Fruit fly (Drosophila melanogaster) whole organism, larva: ENCODE results near the gene ND-PDSW.

Source experiments
- noc ChIP-seq: fragments of 200-800 bp; sonication (Bioruptor generic); optimal IDR thresholded peaks from 3 replicates; lab custom pipeline; 2019; ENCODE audit warnings: missing biosample characterization, mild to moderate bottlenecking, missing genetic modification characterization, moderate library complexity

The ND-PDSW gene

dm6 chr2L:3465918-3466727, at the start of gene ND-PDSW, which contains the start of gene msl-2:
TSS of gene ND-PDSW (plus strand) at chr2L:3466157.
TSS of gene msl-2 (minus strand) at chr2L:3466112.
- no peak for TF ChIP-seq noc (tag; lab: Kevin White, UChicago)

DNA sequence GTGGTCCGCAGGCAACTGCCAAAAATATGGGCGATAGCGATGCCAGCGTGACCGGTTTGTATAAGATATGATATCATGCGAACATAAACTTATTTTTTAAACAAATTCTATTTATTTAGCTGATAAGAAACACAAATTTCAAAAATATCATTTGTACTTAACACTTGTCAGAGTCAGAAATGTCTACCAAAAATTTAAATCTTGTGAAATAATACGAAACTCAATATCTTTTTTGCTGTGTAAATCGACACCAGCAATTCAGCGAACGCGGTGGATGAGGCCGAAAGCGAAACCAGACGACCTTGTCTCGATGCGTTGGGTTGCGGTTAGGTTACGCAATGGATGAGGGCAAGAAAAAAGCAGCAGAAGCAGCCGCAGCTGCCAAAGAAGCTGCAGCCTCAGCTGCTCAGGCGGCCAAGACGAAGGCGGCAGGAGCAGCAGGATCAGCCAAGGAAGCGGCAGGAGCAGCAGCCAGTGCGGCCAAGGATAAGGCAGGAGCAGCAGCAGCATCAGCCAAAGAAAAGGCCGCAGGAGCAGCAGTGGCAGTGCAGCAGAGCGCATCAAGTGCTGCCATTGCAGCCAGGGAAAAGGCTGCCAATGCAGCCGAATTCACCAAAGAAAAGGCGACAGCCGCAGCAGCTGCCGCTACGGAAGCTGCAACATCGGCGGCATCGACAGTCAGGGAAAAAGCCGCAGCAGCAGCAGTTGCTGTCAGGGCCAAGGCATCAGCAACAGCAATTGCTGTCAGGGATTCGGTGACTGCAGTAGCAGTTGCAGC, 49.2 kb upstream of the ND-PDSW start, which contains the start of gene CG31952:
CG31952 (plus strand) TSS at position 167 of the 778 bp plus-strand sequence.
- peak; percentile 2 for TF ChIP-seq noc (tag; lab: Kevin White, UChicago)

dm6 chr2L:3417613-3418012, 48.3 kb upstream of the ND-PDSW start:
- no peak for TF ChIP-seq noc (tag; lab: Kevin White, UChicago)

DNA sequence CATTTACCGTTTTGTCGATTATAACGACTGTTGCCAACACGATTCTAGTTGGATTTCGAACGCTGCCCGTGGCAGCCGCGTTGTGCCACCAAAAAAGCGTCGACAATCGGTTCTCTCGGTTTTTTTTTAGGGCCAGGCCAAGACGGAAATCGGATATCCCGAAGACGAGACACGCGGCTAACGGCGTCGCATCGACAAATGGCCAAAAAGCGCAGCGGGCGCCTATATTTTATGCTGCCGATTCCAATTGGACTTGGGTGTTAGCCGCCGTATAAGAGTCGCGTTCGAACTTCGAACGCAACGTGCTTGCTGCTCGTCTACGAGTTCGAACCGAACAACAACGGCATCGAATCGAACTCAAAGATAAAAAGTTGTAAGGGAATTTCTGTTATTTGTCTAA, 43.2 kb upstream of the ND-PDSW start:
- no peak for TF ChIP-seq noc (tag; lab: Kevin White, UChicago)

- TF ChIP-seq noc (tag; lab: Kevin White, UChicago), result no peak
Observed at dm6 chr2L:3425947-3426346, 40.0 kb upstream of the ND-PDSW start.

- TF ChIP-seq noc (tag; lab: Kevin White, UChicago), result no peak
Observed at dm6 chr2L:3426669-3427232, 39.2 kb upstream of the ND-PDSW start, which contains the start of gene Pgant2. TSS of gene Pgant2 (minus strand) at chr2L:3426719.

DNA sequence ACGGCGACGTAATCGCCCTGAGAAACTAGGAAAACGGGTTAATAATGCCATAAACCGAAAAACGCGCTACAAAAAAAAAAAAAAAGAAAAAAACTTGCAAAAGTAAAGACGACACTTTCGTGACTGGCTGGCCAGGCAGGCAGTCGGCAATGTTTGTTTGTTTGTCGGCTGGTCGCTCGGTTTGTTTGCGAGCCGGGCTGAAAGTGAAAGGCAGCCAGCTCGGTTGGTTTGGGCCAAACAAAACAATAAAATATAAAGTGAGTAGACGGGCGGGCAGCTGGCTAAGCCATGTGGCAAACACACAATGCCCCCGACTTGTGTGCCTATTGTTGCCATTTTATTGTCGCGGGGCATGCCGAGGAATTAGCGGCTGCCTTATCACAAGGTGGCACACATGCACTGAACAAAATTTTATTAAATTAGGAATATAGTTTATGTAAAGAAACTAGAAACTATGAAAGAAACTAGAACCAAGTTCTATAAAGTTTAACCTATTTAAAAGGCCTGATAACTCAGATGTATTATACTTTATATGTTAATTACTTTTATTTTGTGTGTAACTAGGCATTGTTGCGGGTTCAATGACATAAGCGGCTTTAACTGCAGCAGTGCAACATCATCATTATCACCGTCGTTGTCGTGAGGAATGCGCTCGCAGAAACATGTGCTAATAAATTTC, 37.4 kb upstream of the ND-PDSW start:
- TF ChIP-seq noc (tag; lab: Kevin White, UChicago), result no peak

- TF ChIP-seq noc (tag; lab: Kevin White, UChicago), result no peak
Observed at dm6 chr2L:3435086-3435485, 30.9 kb upstream of the ND-PDSW start.

- no peak for TF ChIP-seq noc (tag; lab: Kevin White, UChicago)
Observed at dm6 chr2L:3436347-3436746, 29.6 kb upstream of the ND-PDSW start.

dm6 chr2L:3437068-3437467, 28.9 kb upstream of the ND-PDSW start:
- no peak for TF ChIP-seq noc (tag; lab: Kevin White, UChicago)

DNA sequence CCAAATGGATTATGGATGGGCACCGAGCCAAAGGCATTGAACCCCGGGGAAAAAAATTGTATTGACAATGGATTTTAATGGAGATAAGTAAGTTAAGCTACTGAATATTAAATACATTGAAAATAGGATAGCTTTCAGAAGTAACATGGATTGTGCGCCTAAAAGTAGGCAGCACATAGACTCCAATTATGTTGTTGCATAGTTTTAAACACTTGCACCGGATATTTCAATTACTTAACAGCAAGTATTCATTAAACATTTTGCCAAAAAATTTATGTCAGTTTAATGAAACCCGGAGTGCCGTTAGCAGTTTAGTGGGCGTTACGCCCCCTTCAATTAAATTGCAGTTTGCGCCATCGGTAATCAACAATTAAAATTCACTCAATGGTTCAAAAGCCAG, 27.9 kb upstream of the ND-PDSW start:
- TF ChIP-seq noc (tag; lab: Kevin White, UChicago), result no peak

dm6 chr2L:3439502-3439901, 26.5 kb upstream of the ND-PDSW start:
- TF ChIP-seq noc (tag; lab: Kevin White, UChicago), result no peak

DNA sequence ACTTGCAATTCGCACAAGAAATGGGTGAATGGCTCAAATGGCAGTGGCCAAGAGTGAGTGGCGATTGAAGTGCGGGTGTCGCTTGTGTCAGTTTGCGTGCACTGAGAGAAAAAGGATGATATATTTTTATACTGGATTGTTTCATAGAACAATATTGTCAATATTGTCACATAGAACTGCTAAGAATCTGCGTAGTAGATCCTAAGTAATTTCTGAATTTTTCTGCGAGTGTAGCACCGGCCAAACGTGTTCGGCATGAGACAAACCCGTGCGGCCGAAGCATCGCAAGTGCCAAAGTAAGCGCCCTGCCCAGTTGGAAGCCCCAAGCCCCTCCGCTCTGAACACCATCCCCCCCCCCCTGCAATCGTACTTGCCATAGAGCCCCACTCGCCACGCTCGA, 25.6 kb upstream of the ND-PDSW start:
- TF ChIP-seq noc (tag; lab: Kevin White, UChicago), result no peak

DNA sequence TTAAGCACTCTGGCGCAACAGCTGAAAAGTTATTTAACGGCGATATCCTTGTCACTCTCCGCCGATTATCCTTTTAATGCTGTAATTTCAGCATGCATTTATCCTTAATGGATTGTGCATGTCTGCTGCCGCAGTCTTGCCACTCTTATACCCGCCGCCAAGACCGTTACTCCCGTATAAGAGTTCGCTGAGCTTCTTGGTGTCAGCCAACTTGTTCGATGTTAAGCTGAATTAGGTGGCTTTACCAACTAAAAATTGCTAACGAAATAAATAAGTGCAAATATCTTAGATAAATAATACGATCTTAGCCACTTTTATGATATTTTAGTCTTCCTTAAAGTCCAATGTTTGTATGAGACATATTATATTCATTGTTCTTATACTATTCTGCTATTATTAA, 24.8 kb upstream of the ND-PDSW start:
- no peak for TF ChIP-seq noc (tag; lab: Kevin White, UChicago)

DNA sequence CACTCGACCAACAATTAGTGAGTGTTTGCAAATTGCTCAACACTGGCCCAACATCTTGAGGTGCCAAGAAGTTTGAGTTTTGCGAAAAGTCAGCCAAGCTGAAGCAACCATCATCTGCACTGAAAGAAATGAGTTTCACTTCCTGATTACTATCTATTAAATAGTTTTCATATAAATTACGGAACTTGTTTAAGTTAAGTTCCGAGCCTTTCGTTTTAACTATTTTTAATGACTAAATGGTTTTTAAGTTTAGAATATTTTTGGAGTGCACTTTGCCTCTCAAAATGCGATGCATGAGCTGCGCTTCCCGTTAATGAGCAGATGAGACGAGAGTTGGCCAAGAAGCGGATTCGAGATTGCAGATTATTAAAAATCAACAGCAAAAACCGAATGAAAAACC, 24.3 kb upstream of the ND-PDSW start:
- no peak for TF ChIP-seq noc (tag; lab: Kevin White, UChicago)
